Fruit fly (Drosophila melanogaster): ENCODE measurements around the gene CSN1b.

- TF ChIP-seq CG8159 (tag; optimal IDR thresholded peaks at IDR 0.05): no peak
- no peak for TF ChIP-seq CG14655 (GFP tag; optimal IDR thresholded peaks at IDR 0.05)
- no peak for TF ChIP-seq D1 (tag; optimal IDR thresholded peaks at IDR 0.05)
- 0 out of 3 replicates have a peak, but pooled peaks have one; percentile 53 for TF ChIP-seq CG4496 (GFP tag; IDR thresholded peaks at IDR 0.05)
- TF ChIP-seq CG10348 (GFP tag; IDR thresholded peaks at IDR 0.05): no peak
- TF ChIP-seq rn (GFP tag; IDR thresholded peaks at IDR 0.05): no peak
- TF ChIP-seq CG15710 (tag; optimal IDR thresholded peaks at IDR 0.05): no peak
These were observed 8.3 kb downstream of the CSN1b start for dm6 chr3L:18896297-18896863.

Data from whole organism, pupa.